Worm (Caenorhabditis elegans): ENCODE results near the gene Y9C2UA.1.
A peak's percentile ranks its signal among the peaks of the same experiment; 100 is the strongest.

Gene Y9C2UA.1

ce11 chrII:9139172-9139700, at the start of gene Y9C2UA.1:
Gene Y9C2UA.1 (plus strand): TSS chrII:9139650.
- TF ChIP-seq ets-7 (tag; optimal IDR thresholded peaks at IDR 0.05) = no peak
- TF ChIP-seq pes-1 (GFP tag; IDR thresholded peaks at IDR 0.05) = no peak
- TF ChIP-seq ceh-13 (GFP tag; optimal IDR thresholded peaks at IDR 0.05) = no peak
- no peak for TF ChIP-seq tbx-11 (GFP tag; IDR thresholded peaks at IDR 0.05)
- TF ChIP-seq ama-1 (optimal IDR thresholded peaks at IDR 0.05) = no peak
- TF ChIP-seq tbx-37 (GFP tag; conservative IDR thresholded peaks at IDR 0.05) = no peak
- no peak for TF ChIP-seq hmbx-1 (tag; optimal IDR thresholded peaks at IDR 0.05)
- TF ChIP-seq hmg-4 (GFP tag; optimal IDR thresholded peaks at IDR 0.05) = no peak
- no peak for TF ChIP-seq ceh-36 (tag; optimal IDR thresholded peaks at IDR 0.05)
- no peak for TF ChIP-seq sea-1 (GFP tag; conservative IDR thresholded peaks at IDR 0.05)
- TF ChIP-seq B0310.2 (tag; optimal IDR thresholded peaks at IDR 0.05) = no peak

- TF ChIP-seq tra-4 (tag; optimal IDR thresholded peaks at IDR 0.05) = no peak
- no peak for TF ChIP-seq ets-7 (tag; optimal IDR thresholded peaks at IDR 0.05)
- TF ChIP-seq sea-1 (GFP tag; conservative IDR thresholded peaks at IDR 0.05) = no peak
- no peak for TF ChIP-seq B0310.2 (tag; optimal IDR thresholded peaks at IDR 0.05)
- no peak for TF ChIP-seq hmg-4 (GFP tag; optimal IDR thresholded peaks at IDR 0.05)
- no peak for TF ChIP-seq scrt-1 (GFP tag; IDR thresholded peaks at IDR 0.05)
- TF ChIP-seq tbx-37 (GFP tag; conservative IDR thresholded peaks at IDR 0.05) = no peak
- no peak for TF ChIP-seq aly-1 (tag; optimal IDR thresholded peaks at IDR 0.05)
- no peak for TF ChIP-seq ceh-13 (GFP tag; optimal IDR thresholded peaks at IDR 0.05)
- TF ChIP-seq pes-1 (GFP tag; IDR thresholded peaks at IDR 0.05) = no peak
- TF ChIP-seq tbx-11 (GFP tag; IDR thresholded peaks at IDR 0.05) = no peak
Observed at ce11 chrII:9092910-9093309, 46.5 kb upstream of the Y9C2UA.1 start.

- no peak for TF ChIP-seq sea-1 (GFP tag; conservative IDR thresholded peaks at IDR 0.05)
- TF ChIP-seq tbx-11 (GFP tag; IDR thresholded peaks at IDR 0.05) = no peak
- no peak for TF ChIP-seq scrt-1 (GFP tag; IDR thresholded peaks at IDR 0.05)
- TF ChIP-seq hnd-1 (tag; optimal IDR thresholded peaks at IDR 0.05) = no peak
- no peak for TF ChIP-seq aly-1 (tag; optimal IDR thresholded peaks at IDR 0.05)
- no peak for TF ChIP-seq F13C5.2 (tag; optimal IDR thresholded peaks at IDR 0.05)
Observed at ce11 chrII:9093584-9093983, 45.9 kb upstream of the Y9C2UA.1 start, which contains the start of gene C07H4.1. Gene C07H4.1 (minus strand): TSS chrII:9093684.

ce11 chrII:9094247-9094790, 45.1 kb upstream of the Y9C2UA.1 start:
- TF ChIP-seq scrt-1 (GFP tag; IDR thresholded peaks at IDR 0.05) (no peak), ceh-36 (tag; optimal IDR thresholded peaks at IDR 0.05) (no peak), flt-1 (GFP tag; IDR thresholded peaks at IDR 0.05) (no peak), B0310.2 (tag; optimal IDR thresholded peaks at IDR 0.05) (no peak), tbx-37 (GFP tag; conservative IDR thresholded peaks at IDR 0.05) (no peak), ama-1 (optimal IDR thresholded peaks at IDR 0.05) (no peak), ceh-13 (GFP tag; optimal IDR thresholded peaks at IDR 0.05) (no peak), sea-1 (GFP tag; conservative IDR thresholded peaks at IDR 0.05) (no peak), ets-7 (tag; optimal IDR thresholded peaks at IDR 0.05) (no peak), tbx-11 (GFP tag; IDR thresholded peaks at IDR 0.05) (no peak), tra-4 (tag; optimal IDR thresholded peaks at IDR 0.05) (no peak), aly-1 (tag; optimal IDR thresholded peaks at IDR 0.05) (no peak)

- TF ChIP-seq tra-4 (tag; optimal IDR thresholded peaks at IDR 0.05) (no peak), B0310.2 (tag; optimal IDR thresholded peaks at IDR 0.05) (no peak), tbx-37 (GFP tag; conservative IDR thresholded peaks at IDR 0.05) (no peak), hmg-4 (GFP tag; optimal IDR thresholded peaks at IDR 0.05) (no peak), ceh-36 (tag; optimal IDR thresholded peaks at IDR 0.05) (no peak), tbx-11 (GFP tag; IDR thresholded peaks at IDR 0.05) (no peak), pes-1 (GFP tag; IDR thresholded peaks at IDR 0.05) (no peak), flt-1 (GFP tag; IDR thresholded peaks at IDR 0.05) (no peak), ama-1 (optimal IDR thresholded peaks at IDR 0.05) (no peak)
Observed at ce11 chrII:9097302-9097701, 42.1 kb upstream of the Y9C2UA.1 start.

- TF ChIP-seq tbx-11 (GFP tag; IDR thresholded peaks at IDR 0.05) (no peak), flt-1 (GFP tag; IDR thresholded peaks at IDR 0.05) (no peak), F13C5.2 (tag; optimal IDR thresholded peaks at IDR 0.05) (no peak), hmbx-1 (tag; optimal IDR thresholded peaks at IDR 0.05) (no peak), hmg-4 (GFP tag; optimal IDR thresholded peaks at IDR 0.05) (no peak), pes-1 (GFP tag; IDR thresholded peaks at IDR 0.05) (no peak), sea-1 (GFP tag; conservative IDR thresholded peaks at IDR 0.05) (no peak), B0310.2 (tag; optimal IDR thresholded peaks at IDR 0.05) (no peak), aly-1 (tag; optimal IDR thresholded peaks at IDR 0.05) (no peak), tra-4 (tag; optimal IDR thresholded peaks at IDR 0.05) (no peak), ceh-13 (GFP tag; optimal IDR thresholded peaks at IDR 0.05) (no peak), hnd-1 (tag; optimal IDR thresholded peaks at IDR 0.05) (no peak), ceh-36 (tag; optimal IDR thresholded peaks at IDR 0.05) (no peak), ama-1 (optimal IDR thresholded peaks at IDR 0.05) (no peak)
Observed at ce11 chrII:9098505-9098904, 40.9 kb upstream of the Y9C2UA.1 start, which contains the start of gene clh-5. Gene clh-5 (minus strand): TSS chrII:9098605.

- TF ChIP-seq ceh-36 (tag; optimal IDR thresholded peaks at IDR 0.05) (peak; percentile 33), aly-1 (tag; optimal IDR thresholded peaks at IDR 0.05) (no peak), ama-1 (optimal IDR thresholded peaks at IDR 0.05) (no peak), hmbx-1 (tag; optimal IDR thresholded peaks at IDR 0.05) (no peak), F13C5.2 (tag; optimal IDR thresholded peaks at IDR 0.05) (peak; percentile 57), sea-1 (GFP tag; conservative IDR thresholded peaks at IDR 0.05) (no peak)
Observed at ce11 chrII:9099017-9099416, 40.4 kb upstream of the Y9C2UA.1 start, which contains the start of gene T24H10.1. Gene T24H10.1 (plus strand): TSS chrII:9099371.

- TF ChIP-seq flt-1 (GFP tag; IDR thresholded peaks at IDR 0.05) = no peak
- TF ChIP-seq tra-4 (tag; optimal IDR thresholded peaks at IDR 0.05) = no peak
- TF ChIP-seq scrt-1 (GFP tag; IDR thresholded peaks at IDR 0.05) = no peak
- TF ChIP-seq hnd-1 (tag; optimal IDR thresholded peaks at IDR 0.05) = no peak
- no peak for TF ChIP-seq tbx-37 (GFP tag; conservative IDR thresholded peaks at IDR 0.05)
- TF ChIP-seq sea-1 (GFP tag; conservative IDR thresholded peaks at IDR 0.05) = no peak
- no peak for TF ChIP-seq hmbx-1 (tag; optimal IDR thresholded peaks at IDR 0.05)
- TF ChIP-seq pes-1 (GFP tag; IDR thresholded peaks at IDR 0.05) = no peak
- no peak for TF ChIP-seq ama-1 (optimal IDR thresholded peaks at IDR 0.05)
- TF ChIP-seq ceh-36 (tag; optimal IDR thresholded peaks at IDR 0.05) = no peak
- no peak for TF ChIP-seq B0310.2 (tag; optimal IDR thresholded peaks at IDR 0.05)
- no peak for TF ChIP-seq ceh-13 (GFP tag; optimal IDR thresholded peaks at IDR 0.05)
- TF ChIP-seq hmg-4 (GFP tag; optimal IDR thresholded peaks at IDR 0.05) = no peak
- no peak for TF ChIP-seq tbx-11 (GFP tag; IDR thresholded peaks at IDR 0.05)
Observed at ce11 chrII:9100798-9101197, 38.7 kb upstream of the Y9C2UA.1 start, which contains the start of gene T24H10.5. Gene T24H10.5 (plus strand): TSS chrII:9101098.

Data from whole organism, early embryonic.